Fruit fly (Drosophila melanogaster) whole organism, embryonic: ENCODE measurements around the gene CG32487.

Source experiments
- ATbp ChIP-seq: fragments of 200-800 bp; sonication (Bioruptor generic); optimal IDR thresholded peaks from 2 replicates; lab custom pipeline; 2017; ENCODE audit warnings: missing biosample characterization, mild to moderate bottlenecking, missing genetic modification characterization, missing genetic modification reagents
- Aef1 ChIP-seq: fragments of 200-800 bp; sonication (Bioruptor generic); IDR thresholded peaks from 3 replicates; pipeline ENCODE4 v1.3.6; 2022; ENCODE audit warnings: missing biosample characterization, missing genetic modification characterization
- CG10462 ChIP-seq: fragments of 200-800 bp; sonication (Bioruptor generic); optimal IDR thresholded peaks from 2 replicates; lab custom pipeline; 2016; ENCODE audit warnings: missing biosample characterization, missing genetic modification characterization
- CG11504 ChIP-seq: fragments of 200-800 bp; sonication (Bioruptor generic); optimal IDR thresholded peaks from 3 replicates; lab custom pipeline; 2019; ENCODE audit warnings: missing biosample characterization, mild to moderate bottlenecking, missing genetic modification characterization, moderate library complexity
- CG11696 ChIP-seq: fragments of 200-800 bp; sonication (Bioruptor generic); IDR thresholded peaks from 2 replicates; pipeline ENCODE4 v1.3.6; 2022; ENCODE audit warnings: missing biosample characterization, missing genetic modification characterization
- CG14965 ChIP-seq: fragments of 200-800 bp; sonication (Bioruptor generic); optimal IDR thresholded peaks from 2 replicates; lab custom pipeline; 2016; ENCODE audit warnings: missing biosample characterization, missing genetic modification characterization, borderline replicate concordance
- CG17328 ChIP-seq: fragments of 200-800 bp; sonication (Bioruptor generic); IDR thresholded peaks from 2 replicates; pipeline ENCODE4 v1.3.6; 2022; ENCODE audit warnings: missing biosample characterization, missing genetic modification characterization
- CG18599 ChIP-seq: fragments of 200-800 bp; sonication (Bioruptor generic); optimal IDR thresholded peaks from 3 replicates; lab custom pipeline; 2017; ENCODE audit warnings: missing biosample characterization, missing genetic modification characterization, mild to moderate bottlenecking, moderate library complexity, missing genetic modification reagents
- CG2129 ChIP-seq: fragments of 200-800 bp; sonication (Bioruptor generic); IDR thresholded peaks from 2 replicates; pipeline ENCODE4 v1.3.6; 2022; ENCODE audit warnings: missing biosample characterization, missing genetic modification characterization; ENCODE audit not compliant: partially characterized antibody
- CG2678 ChIP-seq: fragments of 200-800 bp; sonication (Bioruptor generic); optimal IDR thresholded peaks from 3 replicates; lab custom pipeline; 2019; ENCODE audit warnings: missing biosample characterization, mild to moderate bottlenecking, missing genetic modification characterization, moderate library complexity
- CG2875 ChIP-seq: fragments of 200-800 bp; sonication (Bioruptor generic); optimal IDR thresholded peaks from 2 replicates; lab custom pipeline; 2017; ENCODE audit warnings: missing biosample characterization, mild to moderate bottlenecking, missing genetic modification characterization, missing genetic modification reagents
- CG3065 ChIP-seq: fragments of 200-800 bp; sonication (Bioruptor generic); optimal IDR thresholded peaks from 2 replicates; lab custom pipeline; 2016; ENCODE audit warnings: missing biosample characterization, missing genetic modification characterization
- CG34376 ChIP-seq: fragments of 200-800 bp; sonication (Bioruptor generic); optimal IDR thresholded peaks from 2 replicates; lab custom pipeline; 2018; ENCODE audit warnings: missing biosample characterization, mild to moderate bottlenecking, missing genetic modification characterization
- CG6272 ChIP-seq: fragments of 200-800 bp; sonication (Bioruptor generic); IDR thresholded peaks from 2 replicates; pipeline ENCODE4 v1.3.6; 2022; ENCODE audit warnings: missing biosample characterization, missing genetic modification characterization
- CG8290 ChIP-seq, 3 experiments: fragments of 200-800 bp; sonication (Bioruptor generic); optimal IDR thresholded peaks; 2 replicates each; lab custom pipeline; 2016 to 2019; ENCODE audit warnings: missing biosample characterization in 3 of 3, missing genetic modification characterization in 3 of 3, mild to moderate bottlenecking in 2 of 3, moderate library complexity in 1 of 3
- CG9797 ChIP-seq: fragments of 200-800 bp; sonication (Bioruptor generic); optimal IDR thresholded peaks from 3 replicates; lab custom pipeline; 2018; ENCODE audit warnings: missing biosample characterization, mild to moderate bottlenecking, missing genetic modification characterization
- CG9817 ChIP-seq: fragments of 200-800 bp; sonication (Bioruptor generic); optimal IDR thresholded peaks from 2 replicates; lab custom pipeline; 2018; ENCODE audit warnings: missing biosample characterization, mild to moderate bottlenecking, missing genetic modification characterization, moderate library complexity
- CG9876 ChIP-seq: fragments of 200-800 bp; sonication (Bioruptor generic); optimal IDR thresholded peaks from 2 replicates; lab custom pipeline; 2016; ENCODE audit warnings: missing biosample characterization, missing genetic modification characterization
- CrebB ChIP-seq: fragments of 200-800 bp; sonication (Bioruptor generic); optimal IDR thresholded peaks from 3 replicates; lab custom pipeline; 2018; ENCODE audit warnings: missing biosample characterization, mild to moderate bottlenecking, missing genetic modification characterization
- Ets97D ChIP-seq: fragments of 200-800 bp; sonication (Bioruptor generic); optimal IDR thresholded peaks from 3 replicates; lab custom pipeline; 2016; ENCODE audit warnings: missing biosample characterization, missing genetic modification characterization
- HLH3B ChIP-seq: fragments of 200-800 bp; sonication (Bioruptor generic); IDR thresholded peaks from 2 replicates; pipeline ENCODE4 v1.3.6; 2022; ENCODE audit warnings: missing biosample characterization, missing genetic modification characterization
- Kr ChIP-seq: fragments of 200-800 bp; sonication (Bioruptor generic); optimal IDR thresholded peaks from 2 replicates; lab custom pipeline; 2017; ENCODE audit warnings: missing biosample characterization, mild to moderate bottlenecking, missing genetic modification characterization
- MESR4 ChIP-seq: fragments of 200-800 bp; sonication (Bioruptor generic); optimal IDR thresholded peaks from 2 replicates; lab custom pipeline; 2018; ENCODE audit warnings: missing biosample characterization, mild to moderate bottlenecking, missing genetic modification characterization, moderate library complexity
- Mad ChIP-seq: fragments of 200-800 bp; sonication (Bioruptor generic); optimal IDR thresholded peaks from 2 replicates; lab custom pipeline; 2016; ENCODE audit warnings: missing biosample characterization, missing genetic modification characterization
- Med ChIP-seq: fragments of 200-800 bp; sonication (Bioruptor generic); peaks from one replicate; lab custom pipeline; 2016; ENCODE audit warnings: missing biosample characterization, missing genetic modification characterization, mild to moderate bottlenecking, inconsistent platforms, moderate library complexity
- Ravus ChIP-seq: fragments of 200-800 bp; sonication (Bioruptor generic); IDR thresholded peaks from 2 replicates; pipeline ENCODE4 v1.3.6; 2022; ENCODE audit warnings: missing biosample characterization, missing genetic modification characterization
- Six4 ChIP-seq: fragments of 200-800 bp; sonication (Bioruptor generic); optimal IDR thresholded peaks from 2 replicates; lab custom pipeline; 2016; ENCODE audit warnings: missing biosample characterization, missing genetic modification characterization
- al ChIP-seq: fragments of 200-800 bp; sonication (Bioruptor generic); IDR thresholded peaks from 2 replicates; pipeline ENCODE4 v1.3.6; 2022; ENCODE audit warnings: missing biosample characterization, missing genetic modification characterization
- br ChIP-seq: fragments of >200 bp; optimal IDR thresholded peaks from 2 replicates; lab custom pipeline; 2017
- cas ChIP-seq: fragments of 200-800 bp; sonication (Bioruptor generic); IDR thresholded peaks from 2 replicates; pipeline ENCODE4 v1.3.6; 2022; ENCODE audit warnings: missing biosample characterization, missing genetic modification characterization
- dati ChIP-seq: fragments of 200-800 bp; sonication (Bioruptor generic); IDR thresholded peaks from 2 replicates; pipeline ENCODE4 v1.3.6; 2022; ENCODE audit warnings: missing biosample characterization, missing genetic modification characterization
- en ChIP-seq: fragments of 200-800 bp; sonication (Bioruptor generic); optimal IDR thresholded peaks from 2 replicates; lab custom pipeline; 2016; ENCODE audit warnings: missing biosample characterization, missing genetic modification characterization
- eve ChIP-seq, 2 experiments: fragments of >200 bp; optimal IDR thresholded peaks; 2 replicates each; lab custom pipeline; 2017; ENCODE audit warnings: missing biosample characterization in 2 of 2, missing genetic modification characterization in 2 of 2
- fd102C ChIP-seq: fragments of 200-800 bp; sonication (Bioruptor generic); optimal IDR thresholded peaks from 2 replicates; lab custom pipeline; 2018; ENCODE audit warnings: missing biosample characterization, mild to moderate bottlenecking, missing genetic modification characterization, moderate library complexity
- ftz-f1 ChIP-seq: fragments of 200-800 bp; sonication (Bioruptor generic); optimal IDR thresholded peaks from 2 replicates; lab custom pipeline; 2016; ENCODE audit warnings: missing biosample characterization, missing genetic modification characterization
- gem ChIP-seq: fragments of 200-800 bp; sonication (Bioruptor generic); optimal IDR thresholded peaks from 2 replicates; lab custom pipeline; 2019; ENCODE audit warnings: missing biosample characterization, mild to moderate bottlenecking, missing genetic modification characterization, moderate library complexity
- inv ChIP-seq: fragments of 200-800 bp; sonication (Bioruptor generic); IDR thresholded peaks from 2 replicates; pipeline ENCODE4 v1.3.6; 2022; ENCODE audit warnings: missing biosample characterization, missing genetic modification characterization; ENCODE audit not compliant: partially characterized antibody
- jumu ChIP-seq: fragments of 200-800 bp; sonication (Bioruptor generic); optimal IDR thresholded peaks from 3 replicates; lab custom pipeline; 2016; ENCODE audit warnings: missing biosample characterization, missing genetic modification characterization
- lab ChIP-seq: fragments of 200-800 bp; sonication (Bioruptor generic); optimal IDR thresholded peaks from 3 replicates; lab custom pipeline; 2017; ENCODE audit warnings: missing biosample characterization, missing genetic modification characterization, mild to moderate bottlenecking, moderate library complexity, missing genetic modification reagents
- lov ChIP-seq, 2 experiments: fragments of 200-800 bp in 1 of 2; fragments of >200 bp in 1 of 2; sonication (Bioruptor generic) in 1 of 2; IDR thresholded peaks in 1 of 2; optimal IDR thresholded peaks in 1 of 2; 2 replicates in 1 of 2; 3 replicates in 1 of 2; pipeline versions ENCODE4 v1.3.6 to Lab custom; 2017 to 2022; ENCODE audit warnings: missing biosample characterization in 1 of 2, missing genetic modification characterization in 1 of 2
- pzg ChIP-seq: fragments of 200-800 bp; sonication (Bioruptor generic); optimal IDR thresholded peaks from 3 replicates; lab custom pipeline; 2018; ENCODE audit warnings: missing biosample characterization, mild to moderate bottlenecking, missing genetic modification characterization, moderate library complexity
- sc ChIP-seq, 3 experiments: fragments of >200 bp in 2 of 3; fragments of 200-800 bp in 1 of 3; sonication (Bioruptor generic) in 1 of 3; optimal IDR thresholded peaks; 2 replicates in 2 of 3; 3 replicates in 1 of 3; lab custom pipeline; 2017; ENCODE audit warnings: mild to moderate bottlenecking in 1 of 3, missing biosample characterization in 1 of 3, missing genetic modification characterization in 1 of 3, missing genetic modification reagents in 1 of 3
- sens-2 ChIP-seq: fragments of 200-800 bp; sonication (Bioruptor generic); IDR thresholded peaks from 2 replicates; pipeline ENCODE4 v1.3.6; 2022; ENCODE audit warnings: missing biosample characterization, missing genetic modification characterization
- sim ChIP-seq: fragments of 200-800 bp; sonication (Bioruptor generic); IDR thresholded peaks from 2 replicates; pipeline ENCODE4 v1.3.6; 2022; ENCODE audit warnings: missing biosample characterization, missing genetic modification characterization
- slbo ChIP-seq: fragments of 200-800 bp; sonication (Bioruptor generic); IDR thresholded peaks from 2 replicates; pipeline ENCODE4 v1.3.6; 2022; ENCODE audit warnings: missing biosample characterization, missing genetic modification characterization
- sob ChIP-seq: fragments of 200-800 bp; sonication (Bioruptor generic); IDR thresholded peaks from 2 replicates; pipeline ENCODE4 v1.3.6; 2022; ENCODE audit warnings: missing biosample characterization, missing genetic modification characterization
- sr ChIP-seq: fragments of 200-800 bp; sonication (Bioruptor generic); IDR thresholded peaks from 3 replicates; pipeline ENCODE4 v1.3.6; 2022; ENCODE audit warnings: missing biosample characterization, missing genetic modification characterization
- stwl ChIP-seq: fragments of 200-800 bp; sonication (Bioruptor generic); optimal IDR thresholded peaks from 3 replicates; lab custom pipeline; 2018; ENCODE audit warnings: missing biosample characterization, mild to moderate bottlenecking, missing genetic modification characterization, moderate library complexity
- tap ChIP-seq: fragments of 200-800 bp; optimal IDR thresholded peaks from 3 replicates; lab custom pipeline; 2019; ENCODE audit warnings: missing biosample characterization, mild to moderate bottlenecking, missing genetic modification characterization, moderate library complexity
- zfh1 ChIP-seq: fragments of 200-800 bp; sonication (Bioruptor generic); IDR thresholded peaks from 3 replicates; pipeline ENCODE4 v1.3.6; 2022; ENCODE audit warnings: missing biosample characterization, missing genetic modification characterization

Gene CG32487

dm6 chr3L:3015969-3016368 is 1.1 kb downstream of the CG32487 start, which contains the start of gene CG32488:
TSS of gene CG32488 (minus strand) at chr3L:3016069.
- no peak for TF ChIP-seq eve (GFP tag; optimal IDR thresholded peaks at IDR 0.05; lab: Kevin White, UChicago)
- no peak for TF ChIP-seq CrebB (tag; lab: Kevin White, UChicago)
- TF ChIP-seq Ravus (GFP tag; lab: Robert Waterston, UW): no peak
- no peak for TF ChIP-seq Med (GFP tag; lab: Kevin White, UChicago)
- TF ChIP-seq tap (tag; lab: Kevin White, UChicago): no peak
- TF ChIP-seq gem (tag; lab: Kevin White, UChicago): no peak
- TF ChIP-seq CG10462 (GFP tag; lab: Kevin White, UChicago): no peak
- TF ChIP-seq CG11696 (GFP tag; lab: Robert Waterston, UW): no peak
- no peak for TF ChIP-seq sens-2
- no peak for TF ChIP-seq CG3065 (GFP tag; lab: Kevin White, UChicago)
- no peak for TF ChIP-seq CG34376 (GFP tag; lab: Kevin White, UChicago)
- no peak for TF ChIP-seq ATbp
- TF ChIP-seq Aef1: no peak
- TF ChIP-seq Kr: no peak
- TF ChIP-seq en (GFP tag; lab: Kevin White, UChicago): no peak
- no peak for TF ChIP-seq al (GFP tag; lab: Robert Waterston, UW)
- TF ChIP-seq br (lab: Kevin White, UChicago): no peak
- TF ChIP-seq zfh1 (GFP tag; lab: Robert Waterston, UW): no peak
- TF ChIP-seq, all 482 proteins: peak for 0

DNA sequence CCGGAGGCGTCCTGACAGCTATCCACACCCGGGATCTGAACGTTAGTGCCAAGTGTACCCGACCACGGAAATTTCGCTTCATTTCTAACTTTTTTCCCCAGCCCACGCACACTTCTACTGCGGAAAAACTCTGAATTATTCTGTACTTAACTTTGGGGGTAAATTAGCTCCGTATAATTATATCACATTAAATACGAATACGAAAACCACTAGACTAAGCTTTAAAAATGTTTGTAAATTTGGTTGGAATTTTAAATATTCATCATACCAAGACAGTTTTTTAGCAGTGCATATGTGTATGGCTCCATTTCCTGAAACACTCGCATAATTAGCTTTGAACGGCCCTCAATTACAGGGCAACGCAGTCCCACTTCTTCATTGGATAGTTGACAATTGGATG is 3.6 kb downstream of the CG32487 start:
- TF ChIP-seq cas (GFP tag; lab: Robert Waterston, UW): no peak
- TF ChIP-seq CG17328 (GFP tag; lab: Robert Waterston, UW): no peak
- no peak for TF ChIP-seq CG6272 (GFP tag; lab: Robert Waterston, UW)
- no peak for TF ChIP-seq lov (optimal IDR thresholded peaks at IDR 0.05; lab: Kevin White, UChicago)
- no peak for TF ChIP-seq lov (GFP tag; IDR thresholded peaks at IDR 0.05; lab: Robert Waterston, UW)
- no peak for TF ChIP-seq Six4 (GFP tag; lab: Kevin White, UChicago)
- no peak for TF ChIP-seq inv (GFP tag; lab: Robert Waterston, UW)
- TF ChIP-seq lab (GFP tag; lab: Kevin White, UChicago): peak; percentile 15
- TF ChIP-seq Ets97D: no peak
- no peak for TF ChIP-seq MESR4
- TF ChIP-seq CG14965 (GFP tag; lab: Kevin White, UChicago): no peak
- TF ChIP-seq CG11504 (tag; lab: Kevin White, UChicago): peak; percentile 11
- no peak for TF ChIP-seq en (GFP tag; lab: Kevin White, UChicago)
- peak; percentile 42 for TF ChIP-seq CG18599 (GFP tag; lab: Kevin White, UChicago)
- no peak for TF ChIP-seq CG9817
- no peak for TF ChIP-seq sim
- no peak for TF ChIP-seq CG9797 (GFP tag; lab: Kevin White, UChicago)
- TF ChIP-seq CG9876 (GFP tag; lab: Kevin White, UChicago): no peak
- no peak for TF ChIP-seq dati
- no peak for TF ChIP-seq sr (GFP tag; lab: Robert Waterston, UW)
- TF ChIP-seq fd102C (GFP tag; lab: Kevin White, UChicago): no peak
- TF ChIP-seq CG8290 (GFP tag; optimal IDR thresholded peaks at IDR 0.05; lab: Kevin White, UChicago): no peak
- TF ChIP-seq CG8290 (tag; optimal IDR thresholded peaks at IDR 0.05; lab: Kevin White, UChicago): no peak
- no peak for TF ChIP-seq sc (optimal IDR thresholded peaks at IDR 0.05; lab: Kevin White, UChicago)
- TF ChIP-seq sc (GFP tag; optimal IDR thresholded peaks at IDR 0.05; lab: Kevin White, UChicago): no peak
- TF ChIP-seq jumu (GFP tag; lab: Kevin White, UChicago): no peak
- TF ChIP-seq pzg (GFP tag; lab: Kevin White, UChicago): no peak
- TF ChIP-seq stwl: no peak
- TF ChIP-seq HLH3B (GFP tag; lab: Robert Waterston, UW): 0 out of 2 replicates have a peak, but pooled peaks have one; percentile 24
- TF ChIP-seq CG2678: peak; percentile 7
- TF ChIP-seq sob (GFP tag; lab: Robert Waterston, UW): no peak
- TF ChIP-seq ftz-f1 (GFP tag; lab: Kevin White, UChicago): no peak
- TF ChIP-seq Mad (GFP tag; lab: Kevin White, UChicago): no peak
- peak; percentile 57 for TF ChIP-seq slbo
- no peak for TF ChIP-seq CG2129 (GFP tag; lab: Robert Waterston, UW)
- no peak for TF ChIP-seq CG2875
